Fruit fly (Drosophila melanogaster) whole organism, pupa: ENCODE measurements around the gene wry.

ENCODE experiments used
- CG34367 ChIP-seq: fragments of 200-800 bp; sonication (Bioruptor generic); optimal IDR thresholded peaks from 2 replicates; lab custom pipeline; 2018; ENCODE audit warnings: missing biosample characterization, mild to moderate bottlenecking, missing genetic modification characterization
- CG8159 ChIP-seq: fragments of 200-800 bp; sonication (Bioruptor generic); optimal IDR thresholded peaks from 3 replicates; lab custom pipeline; 2018; ENCODE audit warnings: missing biosample characterization, mild to moderate bottlenecking, missing genetic modification characterization, moderate library complexity
- Ets98B ChIP-seq: fragments of 200-800 bp; sonication (Bioruptor generic); IDR thresholded peaks from 2 replicates; pipeline ENCODE4 v1.3.6; 2022; ENCODE audit warnings: missing biosample characterization, missing genetic modification characterization
- Pif1A ChIP-seq: fragments of 200-800 bp; sonication (Bioruptor generic); optimal IDR thresholded peaks from 3 replicates; lab custom pipeline; 2016; ENCODE audit warnings: missing biosample characterization, missing genetic modification characterization
- gl ChIP-seq: fragments of 200-800 bp; sonication (Bioruptor generic); optimal IDR thresholded peaks from 2 replicates; lab custom pipeline; 2018; ENCODE audit warnings: missing biosample characterization, mild to moderate bottlenecking, missing genetic modification characterization

dm6 chr2L:1828282-1828681 lies 8.1 kb upstream of the wry start:
- TF ChIP-seq gl (no peak), CG8159 (tag; lab: Kevin White, UChicago) (no peak), Pif1A (GFP tag; lab: Kevin White, UChicago) (no peak), CG34367 (tag; lab: Kevin White, UChicago) (no peak), Ets98B (GFP tag; lab: Robert Waterston, UW) (no peak)
